Worm (Caenorhabditis elegans): ENCODE measurements around the gene ZK1290.14.

The ZK1290.14 gene

DNA sequence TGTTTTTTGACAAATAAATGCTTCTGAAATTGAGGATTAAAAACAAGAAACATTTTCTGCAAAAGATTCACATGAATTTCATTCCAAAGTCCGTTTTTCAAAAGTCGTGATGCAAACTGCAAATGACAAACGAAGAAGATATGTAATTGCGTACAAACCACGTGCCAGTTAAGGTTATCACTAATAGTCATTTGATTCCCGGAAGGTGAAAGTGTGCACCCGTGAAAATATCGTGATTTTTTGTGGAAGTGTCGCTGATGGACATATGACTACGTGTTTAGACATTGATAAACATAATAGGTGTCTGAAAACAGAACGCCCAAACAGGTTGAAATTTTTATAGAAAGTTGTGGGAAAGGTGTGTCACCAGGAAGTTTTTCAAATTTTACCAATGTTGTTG is 27.2 kb downstream of the ZK1290.14 start:
- TF ChIP-seq ceh-9 (tag; optimal IDR thresholded peaks at IDR 0.05) (no peak), jun-1 (tag; optimal IDR thresholded peaks at IDR 0.05) (peak; percentile 45), ceh-28 (tag; optimal IDR thresholded peaks at IDR 0.05) (peak; percentile 6), nhr-77 (tag; optimal IDR thresholded peaks at IDR 0.05) (no peak), elt-2 (tag; optimal IDR thresholded peaks at IDR 0.05) (peak; percentile 86), nhr-23 (tag; optimal IDR thresholded peaks at IDR 0.05) (peak; percentile 89), nhr-43 (tag; optimal IDR thresholded peaks at IDR 0.05; ENCODE audit: poor library complexity, severe bottlenecking) (peak; percentile 94), egl-27 (tag; optimal IDR thresholded peaks at IDR 0.05) (no peak), tbx-2 (tag; optimal IDR thresholded peaks at IDR 0.05) (peak; percentile 25), nhr-25 (tag; optimal IDR thresholded peaks at IDR 0.05) (peak; percentile 57), mml-1 (tag; optimal IDR thresholded peaks at IDR 0.05) (peak; percentile 39), pqm-1 (tag; optimal IDR thresholded peaks at IDR 0.05) (peak; percentile 78)

DNA sequence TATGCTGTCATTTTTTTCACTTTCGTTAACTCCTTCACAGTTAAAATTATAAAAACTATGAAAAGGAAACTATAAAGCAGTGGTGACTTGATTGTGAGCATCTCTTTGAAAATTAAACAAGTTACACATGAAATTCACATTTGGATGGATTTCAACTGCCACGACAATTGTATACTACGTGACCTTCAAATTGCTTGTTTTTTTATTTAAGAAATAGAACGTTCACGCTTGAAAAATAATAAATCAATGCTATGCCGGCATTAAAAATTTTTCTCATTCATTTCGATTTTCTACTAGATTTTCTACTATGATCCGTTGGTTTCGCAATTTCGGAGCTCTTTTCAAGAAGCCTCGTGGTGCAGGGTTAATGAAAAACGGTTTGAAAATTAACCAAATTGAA is 29.9 kb downstream of the ZK1290.14 start, which contains the start of the genes ZK1290.7 and rnh-1.1:
TSS of gene ZK1290.7 (minus strand) at position 101 of the 400 bp plus-strand sequence.
TSS of gene rnh-1.1 (plus strand) at position 281 of the 400 bp plus-strand sequence.
- no peak for TF ChIP-seq fos-1 (tag; optimal IDR thresholded peaks at IDR 0.05)
- no peak for TF ChIP-seq nfya-1 (tag; optimal IDR thresholded peaks at IDR 0.05; ENCODE audit: insufficient read depth)
- TF ChIP-seq nhr-11 (tag; optimal IDR thresholded peaks at IDR 0.05): no peak
- TF ChIP-seq hmg-11 (tag; optimal IDR thresholded peaks at IDR 0.05): no peak
- no peak for TF ChIP-seq mml-1 (tag; optimal IDR thresholded peaks at IDR 0.05)
- TF ChIP-seq zag-1 (tag; optimal IDR thresholded peaks at IDR 0.05): no peak
- no peak for TF ChIP-seq ceh-9 (tag; optimal IDR thresholded peaks at IDR 0.05)
- TF ChIP-seq lin-39 (tag; optimal IDR thresholded peaks at IDR 0.05): no peak
- no peak for TF ChIP-seq jun-1 (tag; optimal IDR thresholded peaks at IDR 0.05)
- TF ChIP-seq sea-2 (GFP tag; optimal IDR thresholded peaks at IDR 0.05): no peak
- TF ChIP-seq elt-3 (tag; optimal IDR thresholded peaks at IDR 0.05): no peak
- no peak for TF ChIP-seq elt-1 (tag; optimal IDR thresholded peaks at IDR 0.05)
- no peak for TF ChIP-seq ztf-4 (tag; optimal IDR thresholded peaks at IDR 0.05)
- no peak for TF ChIP-seq ama-1 (optimal IDR thresholded peaks at IDR 0.05)
- TF ChIP-seq fkh-2 (tag; optimal IDR thresholded peaks at IDR 0.05): no peak
- TF ChIP-seq nhr-67 (tag; optimal IDR thresholded peaks at IDR 0.05): no peak

ce11 chrII:7523281-7523680 is 32.1 kb downstream of the ZK1290.14 start, which contains the start of gene ZK1290.15:
Gene ZK1290.15 (plus strand): TSS chrII:7523581.
- TF ChIP-seq egl-27 (tag; optimal IDR thresholded peaks at IDR 0.05) (no peak), eor-1 (tag; optimal IDR thresholded peaks at IDR 0.05) (no peak), ZK546.5 (tag; optimal IDR thresholded peaks at IDR 0.05) (no peak), daf-12 (tag; optimal IDR thresholded peaks at IDR 0.05) (no peak), ama-1 (optimal IDR thresholded peaks at IDR 0.05) (no peak), R02D3.7 (tag; optimal IDR thresholded peaks at IDR 0.05) (no peak), nhr-67 (tag; optimal IDR thresholded peaks at IDR 0.05) (no peak), elt-3 (tag; optimal IDR thresholded peaks at IDR 0.05) (no peak), skn-1 (tag; optimal IDR thresholded peaks at IDR 0.05) (no peak), mdl-1 (tag; optimal IDR thresholded peaks at IDR 0.05) (no peak), pqm-1 (tag; optimal IDR thresholded peaks at IDR 0.05) (no peak)

ce11 chrII:7521420-7521819 is 34.0 kb downstream of the ZK1290.14 start:
- TF ChIP-seq R02D3.7 (tag; optimal IDR thresholded peaks at IDR 0.05): no peak
- no peak for TF ChIP-seq pqm-1 (tag; optimal IDR thresholded peaks at IDR 0.05)
- no peak for TF ChIP-seq fkh-2 (tag; optimal IDR thresholded peaks at IDR 0.05)
- no peak for TF ChIP-seq ceh-9 (tag; optimal IDR thresholded peaks at IDR 0.05)

- TF ChIP-seq lin-15B (tag; optimal IDR thresholded peaks at IDR 0.05): no peak
- TF ChIP-seq nhr-43 (tag; optimal IDR thresholded peaks at IDR 0.05; ENCODE audit: poor library complexity, severe bottlenecking): no peak
- TF ChIP-seq hmg-11 (tag; optimal IDR thresholded peaks at IDR 0.05): no peak
These were observed 36.2 kb downstream of the ZK1290.14 start, which contains the start of gene glb-9 for ce11 chrII:7519221-7519620. Gene glb-9 (minus strand): TSS chrII:7519321.

DNA sequence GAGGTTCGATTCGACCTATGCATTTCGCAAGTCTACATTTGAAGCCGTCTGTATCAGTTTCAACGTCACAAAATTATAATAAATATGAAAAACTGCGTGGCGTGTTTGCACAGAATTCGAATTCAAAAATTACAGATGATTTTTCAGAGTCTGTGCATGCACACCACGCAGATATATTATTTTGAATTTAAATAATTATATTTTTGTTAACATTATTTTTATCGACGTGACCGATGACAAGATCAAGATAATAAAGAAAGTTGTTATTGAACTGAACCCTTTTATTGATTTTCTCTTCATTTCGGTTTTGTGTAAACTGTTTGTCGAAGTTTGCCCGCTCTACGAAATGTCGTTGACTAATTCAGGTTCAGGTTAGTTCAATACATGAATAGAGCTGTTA is 50.4 kb downstream of the ZK1290.14 start, which contains the start of gene C28F5.1:
TSS of gene C28F5.1 (plus strand) at position 301 of the 400 bp plus-strand sequence.
- TF ChIP-seq nhr-11 (tag; optimal IDR thresholded peaks at IDR 0.05) (no peak), fkh-10 (GFP tag; optimal IDR thresholded peaks at IDR 0.05) (no peak), fos-1 (tag; optimal IDR thresholded peaks at IDR 0.05) (no peak), ceh-16 (tag; optimal IDR thresholded peaks at IDR 0.05) (no peak), mml-1 (tag; optimal IDR thresholded peaks at IDR 0.05) (no peak), fkh-2 (tag; optimal IDR thresholded peaks at IDR 0.05) (no peak)

All from whole organism, L3 larva.